Worm (Caenorhabditis elegans) whole organism, dauer: Measurements from ENCODE around the gene ZK1236.5.

Experiments used
- unc-62 ChIP-seq: sonication (generic microtip); optimal IDR thresholded peaks from 2 replicates; lab custom pipeline; 2017; ENCODE audit warnings: missing biosample characterization, missing genetic modification reagents, missing genetic modification characterization

The ZK1236.5 gene

DNA sequence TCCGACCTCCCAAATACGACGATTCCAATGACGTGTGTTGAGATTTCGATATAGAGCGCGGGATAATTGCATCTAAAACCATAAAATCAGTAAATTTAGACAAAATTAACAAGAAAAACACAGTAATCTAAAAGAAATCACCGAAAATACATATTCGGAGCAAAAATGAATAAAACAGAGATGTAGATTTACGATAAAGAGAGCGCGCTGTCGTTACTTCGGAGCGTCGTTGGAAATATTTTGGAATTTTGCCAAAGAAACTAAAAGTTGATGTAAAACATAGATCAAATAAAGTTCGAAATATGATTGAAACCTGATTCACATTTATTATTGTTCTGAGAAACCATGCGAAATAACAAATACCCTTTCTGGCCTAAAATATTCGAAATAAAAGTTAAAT lies at the start of gene ZK1236.5:
TSS of gene ZK1236.5 (minus strand) at position 72 of the 400 bp plus-strand sequence.
- no peak for TF ChIP-seq unc-62

- TF ChIP-seq unc-62 = no peak
Observed at ce11 chrIII:8480355-8480754, 48.3 kb upstream of the ZK1236.5 start, which contains the start of gene F42H10.6. Gene F42H10.6, minus strand, starts transcription at chrIII:8480455.

DNA sequence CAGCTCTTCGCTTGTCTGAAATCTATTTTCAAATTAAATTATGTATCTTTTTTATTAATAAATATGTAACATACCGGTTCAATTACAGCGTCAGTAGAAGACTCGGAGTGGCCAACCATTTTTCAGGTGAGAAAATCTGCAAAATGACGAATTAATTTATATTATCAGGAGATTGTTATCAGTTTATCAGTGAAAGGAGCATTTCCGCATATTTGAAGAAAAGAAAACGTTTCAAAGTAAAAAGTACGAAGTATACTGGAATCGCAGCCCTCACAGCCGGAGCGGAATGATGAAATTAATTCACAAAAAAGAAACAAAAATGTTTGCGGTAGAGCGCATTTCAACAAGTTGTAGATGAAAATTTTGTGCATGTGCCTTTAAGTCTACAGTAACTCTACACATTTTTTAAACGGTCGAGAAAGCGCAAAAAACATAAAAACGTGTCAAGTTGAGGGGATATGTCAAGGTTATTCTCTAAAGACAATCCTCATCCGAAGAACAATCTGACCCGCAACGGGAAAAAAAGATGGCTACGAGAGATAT lies 47.4 kb upstream of the ZK1236.5 start:
- no peak for TF ChIP-seq unc-62

DNA sequence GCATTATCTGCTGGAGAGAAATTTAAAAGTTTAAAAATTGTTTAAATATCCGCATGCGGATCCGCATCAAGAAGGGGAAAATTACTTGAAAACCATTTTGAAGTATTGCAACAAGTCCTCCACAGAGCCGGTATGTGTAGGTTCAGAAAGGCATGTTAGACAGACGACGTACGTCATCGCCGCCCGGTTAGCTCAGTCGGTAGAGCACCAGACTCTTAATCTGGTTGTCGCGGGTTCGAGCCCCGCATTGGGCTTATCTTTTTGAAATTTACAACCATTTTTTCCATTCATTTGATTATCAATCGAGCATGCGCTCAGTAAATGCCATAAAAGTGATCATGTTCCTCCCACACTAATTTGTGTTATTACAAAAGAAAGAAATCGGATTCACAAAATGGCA lies 41.3 kb upstream of the ZK1236.5 start:
- no peak for TF ChIP-seq unc-62

- TF ChIP-seq unc-62 = no peak
Observed at ce11 chrIII:8467520-8467919, 35.5 kb upstream of the ZK1236.5 start.

ce11 chrIII:8466735-8467134 lies 34.7 kb upstream of the ZK1236.5 start, which contains the start of gene mig-39:
Gene mig-39, plus strand, starts transcription at chrIII:8467035.
- TF ChIP-seq unc-62 = no peak

DNA sequence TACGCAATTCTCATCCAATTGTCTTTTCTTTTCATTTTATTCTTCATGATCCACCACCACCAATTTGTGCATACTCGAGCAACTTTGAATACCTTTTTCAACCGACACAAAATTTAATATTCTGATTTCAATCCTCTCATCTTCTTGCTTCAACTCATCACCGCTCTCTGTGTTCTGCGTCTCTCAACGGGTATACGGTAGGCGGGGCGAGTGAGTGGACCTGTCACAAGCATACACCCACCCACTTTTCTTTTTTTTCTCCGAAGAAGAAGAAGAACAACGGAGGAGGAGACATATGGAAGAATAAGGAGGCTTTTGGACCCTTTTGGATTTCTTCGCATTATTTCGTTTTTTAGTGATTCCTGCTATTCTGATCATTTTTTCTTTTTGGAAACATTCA lies 29.4 kb upstream of the ZK1236.5 start:
- no peak for TF ChIP-seq unc-62

- no peak for TF ChIP-seq unc-62
Observed at ce11 chrIII:8457605-8458004, 25.6 kb upstream of the ZK1236.5 start.

DNA sequence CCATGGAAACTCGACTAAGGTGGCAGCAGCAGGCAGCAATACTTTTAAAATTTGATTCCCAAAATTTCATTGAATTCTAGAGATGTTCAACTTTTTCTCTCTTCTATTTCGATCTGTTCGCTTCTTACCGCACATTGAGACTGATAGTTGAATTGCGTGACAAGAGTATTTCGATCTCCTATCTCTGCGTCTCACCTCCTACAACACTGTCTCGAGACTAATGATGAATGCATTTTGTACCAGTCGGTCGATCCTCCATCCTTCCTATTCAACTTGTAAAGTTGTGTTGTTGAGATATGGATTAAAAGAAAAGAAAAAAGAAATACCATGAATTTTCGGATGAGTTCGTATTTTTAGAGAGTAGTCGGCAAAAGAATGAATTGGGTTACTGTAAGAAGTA lies 19.2 kb upstream of the ZK1236.5 start:
- no peak for TF ChIP-seq unc-62

DNA sequence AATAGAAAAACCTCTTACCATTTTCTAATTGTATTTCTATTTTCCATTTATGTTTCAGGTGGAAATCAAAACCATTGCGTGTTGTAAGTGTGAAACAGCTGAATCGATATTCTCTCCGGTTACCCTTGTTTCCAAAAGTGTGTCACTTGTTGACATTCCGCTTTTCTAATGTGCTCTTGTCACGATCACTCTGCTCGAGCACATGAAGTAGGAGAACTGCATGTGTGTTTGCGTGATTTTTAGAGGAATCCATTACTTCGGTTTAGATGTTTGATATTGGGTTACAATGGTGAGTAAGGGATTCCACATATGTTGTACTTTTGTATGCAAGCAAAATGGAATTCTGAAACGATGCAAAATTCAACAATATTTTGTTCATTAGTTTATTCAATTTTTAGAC lies 18.5 kb upstream of the ZK1236.5 start:
- no peak for TF ChIP-seq unc-62

ce11 chrIII:8449160-8449807 lies 17.3 kb upstream of the ZK1236.5 start, which contains the start of gene mrpl-32:
Gene mrpl-32, plus strand, starts transcription at chrIII:8449757.
- TF ChIP-seq unc-62 = no peak

DNA sequence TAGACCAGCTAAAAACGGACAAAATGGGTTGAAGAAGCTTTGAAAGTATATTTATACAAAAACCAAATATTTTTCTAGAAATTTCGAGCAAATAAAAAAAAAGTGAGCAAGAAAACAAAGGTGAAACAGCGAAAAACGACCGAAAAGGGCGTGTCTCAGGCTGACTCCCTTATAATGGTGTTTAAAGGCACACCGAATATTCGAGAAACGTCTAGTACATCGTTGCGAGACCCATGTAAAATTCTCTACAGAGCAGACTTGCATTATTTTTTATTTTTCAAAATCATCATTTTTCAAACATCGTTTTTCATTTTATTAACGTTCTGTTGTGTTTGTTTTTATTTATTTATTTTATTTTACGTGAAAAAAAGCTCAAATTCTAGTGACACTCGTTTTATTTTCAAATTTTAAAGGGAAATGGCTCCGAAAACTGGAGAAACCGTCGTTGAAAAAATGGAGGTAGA lies 15.0 kb upstream of the ZK1236.5 start, which contains the start of gene rpn-3:
TSS of gene rpn-3 (plus strand) at position 414 of the 464 bp plus-strand sequence.
- TF ChIP-seq unc-62 = no peak

ce11 chrIII:8446534-8446933 lies 14.5 kb upstream of the ZK1236.5 start, which contains the start of gene hsp-110:
Gene hsp-110, minus strand, starts transcription at chrIII:8446909.
- no peak for TF ChIP-seq unc-62

ce11 chrIII:8446061-8446460 lies 14.0 kb upstream of the ZK1236.5 start:
- TF ChIP-seq unc-62 = no peak

ce11 chrIII:8444433-8445090 lies 12.5 kb upstream of the ZK1236.5 start:
- TF ChIP-seq unc-62 = no peak

ce11 chrIII:8443557-8444131 lies 11.6 kb upstream of the ZK1236.5 start, which contains the start of gene ufbp-1:
Gene ufbp-1, minus strand, starts transcription at chrIII:8443607.
- no peak for TF ChIP-seq unc-62

- no peak for TF ChIP-seq unc-62
Observed at ce11 chrIII:8439312-8439711, 7.3 kb upstream of the ZK1236.5 start, which contains the start of gene pqn-96. Gene pqn-96, minus strand, starts transcription at chrIII:8439412.
